Worm (Caenorhabditis elegans): ENCODE measurements around the gene clec-241.
A peak's percentile ranks its signal among the peaks of the same experiment; 100 is the strongest.

The clec-241 gene

DNA sequence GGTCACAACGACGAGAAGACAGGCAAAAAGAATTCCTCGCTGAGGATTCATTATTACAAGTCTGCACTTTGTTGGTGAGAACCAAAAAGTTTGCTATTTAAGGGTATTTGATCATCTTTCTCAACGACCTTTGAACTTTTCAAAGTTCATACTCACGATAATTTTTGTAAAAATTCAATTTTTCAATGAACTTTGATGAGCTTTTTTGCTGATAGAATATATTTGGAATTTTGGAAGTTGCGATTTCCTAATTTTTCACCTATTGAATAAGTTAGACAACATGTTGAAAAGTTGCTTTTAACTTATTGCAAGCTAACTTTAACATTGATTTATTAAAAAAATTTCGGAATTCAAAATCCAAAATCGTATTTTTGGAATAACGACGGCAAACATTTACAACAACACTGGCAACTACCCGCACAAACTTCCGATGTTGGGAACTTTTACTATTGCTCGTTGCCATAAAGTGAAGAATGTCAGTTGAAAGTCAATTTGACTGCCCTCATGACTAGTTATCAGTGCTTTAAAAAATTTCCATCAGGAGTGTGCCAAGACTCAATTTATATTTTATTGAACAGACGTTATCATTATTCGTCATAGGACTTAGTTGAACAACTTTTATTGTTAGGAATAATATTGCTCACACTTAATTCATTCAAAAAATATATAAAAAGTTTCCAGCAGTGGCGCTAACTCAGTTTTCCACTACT is 9.6 kb upstream of the clec-241 start, which contains the start of the genes F49H6.8 and F49H6.5 (continued):
- no peak for TF ChIP-seq hlh-17 (GFP tag; optimal IDR thresholded peaks at IDR 0.05; ENCODE audit: borderline replicate concordance)
- no peak for TF ChIP-seq unc-86 (tag; optimal IDR thresholded peaks at IDR 0.05)
- no peak for TF ChIP-seq sptf-1 (tag; optimal IDR thresholded peaks at IDR 0.05)
- TF ChIP-seq elt-2 (tag; optimal IDR thresholded peaks at IDR 0.05): peak; percentile 51
- no peak for TF ChIP-seq unc-98 (GFP tag; IDR thresholded peaks at IDR 0.05)

DNA sequence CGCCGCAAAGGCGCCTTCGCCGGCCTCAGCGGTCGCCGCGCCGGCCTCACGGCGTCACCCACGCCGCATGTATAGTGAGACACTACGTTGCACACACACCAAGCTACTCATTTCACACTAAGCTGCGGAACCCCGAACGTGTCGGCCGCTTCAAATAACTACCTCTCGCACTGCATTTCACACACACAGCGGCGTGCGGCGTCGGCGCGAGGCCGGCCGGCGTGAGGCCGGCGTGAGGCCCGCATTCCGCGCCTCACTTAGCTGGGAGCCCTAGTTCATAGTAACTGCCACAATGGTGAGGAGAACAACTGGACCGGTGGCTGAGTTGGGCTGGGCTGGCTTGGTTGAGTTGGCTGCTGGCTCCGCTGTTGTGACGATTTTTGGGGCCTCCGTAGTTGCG is 9.0 kb upstream of the clec-241 start:
- peak; percentile 24 for TF ChIP-seq nhr-85 (tag)

- TF ChIP-seq ceh-88 (GFP tag; IDR thresholded peaks at IDR 0.05): no peak
- TF ChIP-seq nhr-19 (GFP tag; conservative IDR thresholded peaks at IDR 0.05): no peak
- no peak for TF ChIP-seq snpc-4 (tag; optimal IDR thresholded peaks at IDR 0.05)
- TF ChIP-seq xbp-1 (tag; optimal IDR thresholded peaks at IDR 0.05): no peak
- TF ChIP-seq hlh-17 (GFP tag; optimal IDR thresholded peaks at IDR 0.05; ENCODE audit: borderline replicate concordance): no peak
- no peak for TF ChIP-seq mab-9 (GFP tag; IDR thresholded peaks at IDR 0.05)
- no peak for TF ChIP-seq ceh-82 (tag; optimal IDR thresholded peaks at IDR 0.05)
- no peak for TF ChIP-seq pag-3 (tag; optimal IDR thresholded peaks at IDR 0.05; ENCODE audit: borderline replicate concordance, insufficient read depth)
- no peak for TF ChIP-seq alr-1 (tag; optimal IDR thresholded peaks at IDR 0.05; ENCODE audit: borderline replicate concordance)
- no peak for TF ChIP-seq unc-98 (GFP tag; IDR thresholded peaks at IDR 0.05)
- no peak for TF ChIP-seq fos-1 (tag; optimal IDR thresholded peaks at IDR 0.05)
- no peak for TF ChIP-seq rnt-1 (tag; optimal IDR thresholded peaks at IDR 0.05)
- no peak for TF ChIP-seq nhr-20 (tag; optimal IDR thresholded peaks at IDR 0.05)
- TF ChIP-seq isw-1 (GFP tag; IDR thresholded peaks at IDR 0.05): no peak
- no peak for TF ChIP-seq egl-13 (tag; optimal IDR thresholded peaks at IDR 0.05)
- no peak for TF ChIP-seq grh-1 (GFP tag; IDR thresholded peaks at IDR 0.05)
- TF ChIP-seq ztf-11 (tag; optimal IDR thresholded peaks at IDR 0.05): no peak
- TF ChIP-seq C34B4.2 (tag; optimal IDR thresholded peaks at IDR 0.05): no peak
- no peak for TF ChIP-seq nhr-76 (tag; optimal IDR thresholded peaks at IDR 0.05)
Observed at ce11 chrV:17021361-17021760, 8.2 kb upstream of the clec-241 start, which contains the start of gene F49H6.12. Gene F49H6.12, minus strand, starts transcription at chrV:17021461.

- no peak for TF ChIP-seq ama-1 (optimal IDR thresholded peaks at IDR 0.05)
- TF ChIP-seq hlh-4 (tag; optimal IDR thresholded peaks at IDR 0.05): no peak
- TF ChIP-seq skn-1 (tag; optimal IDR thresholded peaks at IDR 0.05): no peak
- TF ChIP-seq F16B12.6 (tag; optimal IDR thresholded peaks at IDR 0.05): no peak
- TF ChIP-seq nhr-19 (GFP tag; conservative IDR thresholded peaks at IDR 0.05): no peak
- no peak for TF ChIP-seq lin-39 (tag; optimal IDR thresholded peaks at IDR 0.05)
- TF ChIP-seq zip-4 (GFP tag; optimal IDR thresholded peaks at IDR 0.05): no peak
- TF ChIP-seq efl-3 (GFP tag; optimal IDR thresholded peaks at IDR 0.05): no peak
- no peak for TF ChIP-seq egl-13 (tag; optimal IDR thresholded peaks at IDR 0.05)
- no peak for TF ChIP-seq efl-1 (optimal IDR thresholded peaks at IDR 0.05)
- TF ChIP-seq efl-1 (GFP tag; optimal IDR thresholded peaks at IDR 0.05 in 1 of 2): no peak
- TF ChIP-seq ztf-4 (tag; optimal IDR thresholded peaks at IDR 0.05): no peak
- no peak for TF ChIP-seq snpc-4 (tag; optimal IDR thresholded peaks at IDR 0.05)
- no peak for TF ChIP-seq mdl-1 (tag; optimal IDR thresholded peaks at IDR 0.05)
- TF ChIP-seq fkh-4 (tag; optimal IDR thresholded peaks at IDR 0.05; ENCODE audit: borderline replicate concordance): no peak
- no peak for TF ChIP-seq swsn-7 (tag; optimal IDR thresholded peaks at IDR 0.05)
- no peak for TF ChIP-seq C16A3.4 (tag; optimal IDR thresholded peaks at IDR 0.05)
Observed at ce11 chrV:17019690-17020089, 6.6 kb upstream of the clec-241 start, which contains the start of gene F49H6.17. Gene F49H6.17, plus strand, starts transcription at chrV:17019990.
